Worm (Caenorhabditis elegans) whole organism, L4 larva: Measurements from ENCODE around the gene nhr-13.

Experiments
- F10B5.3 ChIP-seq: sonication (generic microtip); optimal IDR thresholded peaks from 2 replicates; lab custom pipeline; 2016; ENCODE audit warnings: mild to moderate bottlenecking, missing genetic modification characterization, missing compliant biosample characterization
- F44E2.7 ChIP-seq: fragments of 200-800 bp; sonication (Bioruptor generic); IDR thresholded peaks from 2 replicates; pipeline ENCODE4 v2.1.2; 2022; ENCODE audit warnings: missing genetic modification characterization, missing compliant biosample characterization
- R02D3.7 ChIP-seq: fragments of 150-350 bp; sonication (generic microtip); optimal IDR thresholded peaks from 3 replicates; lab custom pipeline; 2014; ENCODE audit warnings: missing biosample characterization, missing genetic modification characterization
- Y5F2A.4 ChIP-seq: fragments of 200-800 bp; sonication (Bioruptor generic); optimal IDR thresholded peaks from 2 replicates; lab custom pipeline; 2018; ENCODE audit warnings: mild to moderate bottlenecking, missing genetic modification characterization, missing compliant biosample characterization
- Y75B8A.6 ChIP-seq: fragments of 200-800 bp; sonication (Bioruptor generic); IDR thresholded peaks from 2 replicates; pipeline ENCODE4 v1.3.6; 2022; ENCODE audit warnings: missing genetic modification reagents, missing genetic modification characterization, missing compliant biosample characterization
- ZK337.2 ChIP-seq: fragments of 200-800 bp; sonication (Bioruptor generic); IDR thresholded peaks from 2 replicates; pipeline ENCODE4 v1.3.6; 2022; ENCODE audit warnings: missing genetic modification reagents, missing genetic modification characterization, missing compliant biosample characterization
- arid-1 ChIP-seq: fragments of 200-800 bp; sonication (Bioruptor generic); conservative IDR thresholded peaks from 2 replicates; pipeline ENCODE4 v1.3.6; 2022; ENCODE audit warnings: missing genetic modification reagents, missing genetic modification characterization, missing compliant biosample characterization
- ceh-32 ChIP-seq: sonication (generic microtip); optimal IDR thresholded peaks from 2 replicates; lab custom pipeline; 2016; ENCODE audit warnings: mild to moderate bottlenecking, missing genetic modification characterization, missing compliant biosample characterization; ENCODE audit not compliant: poor library complexity
- ceh-44 ChIP-seq: fragments of 200-800 bp; sonication (Bioruptor generic); IDR thresholded peaks from 2 replicates; pipeline ENCODE4 v1.3.6; 2022; ENCODE audit warnings: missing genetic modification reagents, missing genetic modification characterization, missing compliant biosample characterization
- cey-2 ChIP-seq: sonication (generic microtip); optimal IDR thresholded peaks from 3 replicates; lab custom pipeline; 2017; ENCODE audit warnings: missing genetic modification characterization, mild to moderate bottlenecking, missing compliant biosample characterization, antibody characterized with exemption, borderline replicate concordance; ENCODE audit not compliant: insufficient read depth
- ctbp-1 ChIP-seq: fragments of 200-800 bp; sonication (Bioruptor generic); IDR thresholded peaks from 2 replicates; pipeline ENCODE4 v1.3.6; 2022; ENCODE audit warnings: missing genetic modification reagents, missing genetic modification characterization, missing compliant biosample characterization
- daf-16 ChIP-seq, 3 experiments: sonication (generic microtip); optimal IDR thresholded peaks; 2 replicates each; lab custom pipeline; 2016 to 2017; ENCODE audit warnings: missing genetic modification characterization in 3 of 3, missing genetic modification reagents in 3 of 3, mild to moderate bottlenecking in 2 of 3, missing compliant biosample characterization in 2 of 3, missing biosample characterization in 1 of 3, moderate library complexity in 1 of 3
- dmd-6 ChIP-seq: fragments of 200-800 bp; sonication (Bioruptor generic); IDR thresholded peaks from 2 replicates; pipeline ENCODE4 v1.3.6; 2022; ENCODE audit warnings: missing genetic modification reagents, missing genetic modification characterization, missing compliant biosample characterization
- duxl-1 ChIP-seq: sonication (generic microtip); optimal IDR thresholded peaks from 2 replicates; lab custom pipeline; 2016; ENCODE audit warnings: mild to moderate bottlenecking, missing genetic modification characterization, moderate library complexity, missing compliant biosample characterization; ENCODE audit not compliant: poor library complexity
- dve-1 ChIP-seq: sonication (generic microtip); optimal IDR thresholded peaks from 2 replicates; lab custom pipeline; 2017; ENCODE audit warnings: antibody characterized with exemption, mild to moderate bottlenecking, missing genetic modification characterization, missing compliant biosample characterization; ENCODE audit not compliant: insufficient read depth
- egl-27 ChIP-seq: sonication (generic microtip); optimal IDR thresholded peaks from 3 replicates; lab custom pipeline; 2017; ENCODE audit warnings: missing biosample characterization, missing genetic modification reagents, missing genetic modification characterization
- egl-43 ChIP-seq: fragments of 200-800 bp; sonication (Bioruptor generic); IDR thresholded peaks from 2 replicates; pipeline ENCODE4 v1.3.6; 2022; ENCODE audit warnings: missing genetic modification reagents, missing genetic modification characterization, missing compliant biosample characterization
- hlh-11 ChIP-seq: fragments of 200-800 bp; sonication (Bioruptor generic); optimal IDR thresholded peaks from 2 replicates; lab custom pipeline; 2018; ENCODE audit warnings: mild to moderate bottlenecking, missing genetic modification characterization, missing compliant biosample characterization
- hlh-30 ChIP-seq: sonication (generic microtip); optimal IDR thresholded peaks from 2 replicates; lab custom pipeline; 2017; ENCODE audit warnings: antibody characterized with exemption, mild to moderate bottlenecking, missing genetic modification characterization, missing compliant biosample characterization; ENCODE audit not compliant: insufficient read depth
- lin-39 ChIP-seq: fragments of 150-350 bp; optimal IDR thresholded peaks from 2 replicates; lab custom pipeline; 2014; ENCODE audit warnings: missing biosample characterization, missing genetic modification reagents, missing genetic modification characterization
- lsy-2 ChIP-seq, 2 experiments: fragments of 150-350 bp in 1 of 2; sonication (generic microtip) in 1 of 2; optimal IDR thresholded peaks; 2 replicates each; lab custom pipeline; 2014 to 2017; ENCODE audit warnings: missing biosample characterization in 2 of 2, missing genetic modification characterization in 2 of 2
- madf-5 ChIP-seq, 2 experiments: fragments of 200-800 bp; sonication (Bioruptor generic); IDR thresholded peaks; 2 replicates each; pipeline ENCODE4 v1.3.6; 2022; ENCODE audit warnings: missing compliant biosample characterization in 2 of 2, missing genetic modification characterization in 2 of 2
- mdl-1 ChIP-seq, 2 experiments: fragments of 150-350 bp in 1 of 2; sonication (generic microtip) in 1 of 2; optimal IDR thresholded peaks; 2 replicates each; lab custom pipeline; 2014 to 2017; ENCODE audit warnings: missing biosample characterization in 2 of 2, missing genetic modification characterization in 2 of 2
- mdt-29 ChIP-seq: fragments of 200-800 bp; sonication (Bioruptor generic); IDR thresholded peaks from 2 replicates; pipeline ENCODE4 v1.3.6; 2022; ENCODE audit warnings: missing genetic modification reagents, missing genetic modification characterization, missing compliant biosample characterization
- mep-1 ChIP-seq: fragments of 150-350 bp; sonication (generic microtip); optimal IDR thresholded peaks from 3 replicates; lab custom pipeline; 2014; ENCODE audit warnings: missing biosample characterization, missing genetic modification characterization
- mes-2 ChIP-seq: sonication (generic microtip); optimal IDR thresholded peaks from 2 replicates; lab custom pipeline; 2016; ENCODE audit warnings: missing genotype, mild to moderate bottlenecking, missing genetic modification characterization, missing compliant biosample characterization; ENCODE audit not compliant: poor library complexity, severe bottlenecking
- mxl-3 ChIP-seq: fragments of 200-800 bp; sonication (Bioruptor generic); optimal IDR thresholded peaks from 2 replicates; lab custom pipeline; 2018; ENCODE audit warnings: mild to moderate bottlenecking, missing genetic modification characterization, missing compliant biosample characterization
- nhr-10 ChIP-seq: fragments of 150-350 bp; optimal IDR thresholded peaks from 2 replicates; lab custom pipeline; 2014; ENCODE audit warnings: missing biosample characterization, missing genetic modification characterization
- nhr-102 ChIP-seq: sonication (generic microtip); optimal IDR thresholded peaks from 2 replicates; lab custom pipeline; 2016; ENCODE audit warnings: mild to moderate bottlenecking, missing genetic modification characterization, moderate library complexity, missing compliant biosample characterization
- nhr-25 ChIP-seq: sonication (generic microtip); optimal IDR thresholded peaks from 2 replicates; lab custom pipeline; 2017; ENCODE audit warnings: missing genetic modification characterization, mild to moderate bottlenecking, missing compliant biosample characterization, antibody characterized with exemption, moderate library complexity, borderline replicate concordance; ENCODE audit not compliant: insufficient read depth
- nhr-28 ChIP-seq: fragments of 150-350 bp; optimal IDR thresholded peaks from 2 replicates; lab custom pipeline; 2014; ENCODE audit warnings: missing biosample characterization, missing genetic modification characterization
- nhr-41 ChIP-seq: fragments of 200-800 bp; sonication (Bioruptor generic); IDR thresholded peaks from 2 replicates; pipeline ENCODE4 v1.3.6; 2022; ENCODE audit warnings: missing genetic modification reagents, missing genetic modification characterization, missing compliant biosample characterization
- nhr-42 ChIP-seq: fragments of 200-800 bp; sonication (Bioruptor generic); IDR thresholded peaks from 2 replicates; pipeline ENCODE4 v1.3.6; 2022; ENCODE audit warnings: missing genetic modification characterization, missing compliant biosample characterization
- nhr-48 ChIP-seq: sonication (generic microtip); optimal IDR thresholded peaks from 2 replicates; lab custom pipeline; 2016; ENCODE audit warnings: mild to moderate bottlenecking, missing genetic modification characterization, missing compliant biosample characterization
- nhr-6 ChIP-seq: fragments of 150-350 bp; optimal IDR thresholded peaks from 2 replicates; lab custom pipeline; 2014; ENCODE audit warnings: missing biosample characterization, missing genetic modification characterization
- nhr-77 ChIP-seq: fragments of 150-350 bp; optimal IDR thresholded peaks from 2 replicates; lab custom pipeline; 2014; ENCODE audit warnings: missing biosample characterization, missing genetic modification characterization
- pha-4 ChIP-seq, 2 experiments: fragments of 150-350 bp in 1 of 2; fragments of 200-800 bp in 1 of 2; sonication (Bioruptor generic) in 1 of 2; IDR thresholded peaks in 1 of 2; optimal IDR thresholded peaks in 1 of 2; 2 replicates each; pipeline versions ENCODE4 v1.3.6 to Lab custom; 2014 to 2022; ENCODE audit warnings: missing genetic modification characterization in 2 of 2, missing genetic modification reagents in 2 of 2, missing biosample characterization in 1 of 2, missing compliant biosample characterization in 1 of 2
- php-3 ChIP-seq: fragments of 200-800 bp; sonication (Bioruptor generic); IDR thresholded peaks from 2 replicates; pipeline ENCODE4 v1.3.6; 2022; ENCODE audit warnings: missing genetic modification reagents, missing genetic modification characterization, missing compliant biosample characterization
- pqm-1 ChIP-seq: sonication (generic microtip); optimal IDR thresholded peaks from 2 replicates; lab custom pipeline; 2017; ENCODE audit warnings: missing biosample characterization, missing genetic modification characterization
- set-16 ChIP-seq: fragments of 200-800 bp; sonication (Bioruptor generic); IDR thresholded peaks from 2 replicates; pipeline ENCODE4 v1.3.6; 2022; ENCODE audit warnings: missing genetic modification reagents, missing genetic modification characterization, missing compliant biosample characterization
- tag-97 ChIP-seq: fragments of 200-800 bp; sonication (Bioruptor generic); IDR thresholded peaks from 2 replicates; pipeline ENCODE4 v1.3.6; 2022; ENCODE audit warnings: missing genetic modification characterization, missing compliant biosample characterization
- unc-130 ChIP-seq: sonication (generic microtip); optimal IDR thresholded peaks from 2 replicates; lab custom pipeline; 2016; ENCODE audit warnings: missing genetic modification reagents, missing genetic modification characterization, missing compliant biosample characterization
- vab-7 ChIP-seq: fragments of 200-800 bp; sonication (Bioruptor generic); IDR thresholded peaks from 2 replicates; pipeline ENCODE4 v1.3.6; 2022; ENCODE audit warnings: missing genetic modification reagents, missing genetic modification characterization, missing compliant biosample characterization
- zag-1 ChIP-seq: fragments of 150-350 bp; optimal IDR thresholded peaks from 2 replicates; lab custom pipeline; 2014; ENCODE audit warnings: missing biosample characterization, missing genetic modification characterization
- zfp-2 ChIP-seq: sonication (generic microtip); optimal IDR thresholded peaks from 2 replicates; lab custom pipeline; 2016; ENCODE audit warnings: mild to moderate bottlenecking, missing genetic modification characterization, missing compliant biosample characterization

Gene nhr-13

ce11 chrV:2218803-2219202 is 26.5 kb downstream of the nhr-13 start, which contains the start of gene nhr-56:
TSS of gene nhr-56 (plus strand) at chrV:2219004.
- no peak for TF ChIP-seq ceh-32
- peak; percentile 38 for TF ChIP-seq duxl-1 (tag; lab: Kevin White, UChicago)
- TF ChIP-seq unc-130: no peak
- TF ChIP-seq lsy-2 (tag; optimal IDR thresholded peaks at IDR 0.05; lab: Kevin White, UChicago): peak in 1 of 2 experiments; percentile 58
- no peak for TF ChIP-seq egl-43
- TF ChIP-seq dve-1 (tag; lab: Kevin White, UChicago): peak; percentile 67
- TF ChIP-seq zag-1 (tag; lab: Kevin White, UChicago): no peak
- no peak for TF ChIP-seq R02D3.7 (tag; lab: Kevin White, UChicago)
- TF ChIP-seq ctbp-1: no peak
- no peak for TF ChIP-seq egl-27 (tag; lab: Kevin White, UChicago)
- TF ChIP-seq nhr-48 (tag; lab: Kevin White, UChicago): no peak
- TF ChIP-seq F44E2.7: no peak
- TF ChIP-seq pha-4 (GFP tag; IDR thresholded peaks at IDR 0.05; lab: Robert Waterston, UW): 0 out of 2 replicates have a peak, but pooled peaks have one; percentile 16
- peak; percentile 75 for TF ChIP-seq pha-4 (tag; optimal IDR thresholded peaks at IDR 0.05; lab: Kevin White, UChicago)
- TF ChIP-seq nhr-102: peak; percentile 21
- peak; percentile 81 for TF ChIP-seq hlh-11
- no peak for TF ChIP-seq set-16
- TF ChIP-seq arid-1 (GFP tag; lab: Robert Waterston, UW): no peak
- no peak for TF ChIP-seq tag-97 (GFP tag; lab: Robert Waterston, UW)
- TF ChIP-seq lin-39 (tag; lab: Kevin White, UChicago): no peak
- TF ChIP-seq mdt-29 (GFP tag; lab: Robert Waterston, UW): no peak
- TF ChIP-seq php-3 (GFP tag; lab: Robert Waterston, UW): no peak
- TF ChIP-seq nhr-77 (tag; lab: Kevin White, UChicago): peak; percentile 71
- peak in 1 of 2 experiments; percentile 49 for TF ChIP-seq mdl-1 (tag; optimal IDR thresholded peaks at IDR 0.05; lab: Kevin White, UChicago)
- no peak for TF ChIP-seq daf-16 (GFP tag; optimal IDR thresholded peaks at IDR 0.05; lab: Kevin White, UChicago)
- peak; percentile 84 for TF ChIP-seq daf-16 (tag; optimal IDR thresholded peaks at IDR 0.05; lab: Kevin White, UChicago)
- TF ChIP-seq ZK337.2 (GFP tag; lab: Robert Waterston, UW): no peak
- peak; percentile 20 for TF ChIP-seq nhr-6
- TF ChIP-seq cey-2 (tag; lab: Kevin White, UChicago): no peak
- TF ChIP-seq Y5F2A.4 (GFP tag; lab: Kevin White, UChicago): no peak
- TF ChIP-seq mxl-3: peak; percentile 49
- TF ChIP-seq nhr-10 (tag; lab: Kevin White, UChicago): no peak
- peak; percentile 74 for TF ChIP-seq dmd-6 (GFP tag; lab: Robert Waterston, UW)
- peak; percentile 54 for TF ChIP-seq mep-1
- TF ChIP-seq madf-5 (GFP tag; IDR thresholded peaks at IDR 0.05; lab: Robert Waterston, UW): no peak
- TF ChIP-seq Y75B8A.6 (GFP tag; lab: Robert Waterston, UW): no peak
- TF ChIP-seq hlh-30 (tag; lab: Kevin White, UChicago): peak; percentile 86
- TF ChIP-seq ceh-44 (GFP tag; lab: Robert Waterston, UW): no peak
- no peak for TF ChIP-seq vab-7
- TF ChIP-seq mes-2 (tag; lab: Kevin White, UChicago): peak; percentile 60
- no peak for TF ChIP-seq nhr-25 (tag; lab: Kevin White, UChicago)
- peak; percentile 81 for TF ChIP-seq nhr-28 (tag; lab: Kevin White, UChicago)
- no peak for TF ChIP-seq nhr-41 (GFP tag; lab: Robert Waterston, UW)
- no peak for TF ChIP-seq F10B5.3 (tag; lab: Kevin White, UChicago)
- no peak for TF ChIP-seq zfp-2 (tag; lab: Kevin White, UChicago)
- peak; percentile 55 for TF ChIP-seq pqm-1 (tag; lab: Kevin White, UChicago)
- no peak for TF ChIP-seq nhr-42 (GFP tag; lab: Robert Waterston, UW)
